Worm (Caenorhabditis elegans) whole organism, young adult: Measurements from ENCODE around the gene bgal-2.

Experiments used
- B0019.2 ChIP-seq: fragments of 200-800 bp; sonication (Bioruptor generic); conservative IDR thresholded peaks from 2 replicates; pipeline ENCODE4 v1.3.6; 2022; ENCODE audit warnings: missing genetic modification reagents, missing genetic modification characterization, missing compliant biosample characterization
- F10E7.11 ChIP-seq: sonication (generic microtip); optimal IDR thresholded peaks from 2 replicates; lab custom pipeline; 2017; ENCODE audit warnings: mild to moderate bottlenecking, missing genetic modification characterization, moderate library complexity, missing compliant biosample characterization
- F57A8.1 ChIP-seq: fragments of 200-800 bp; sonication (Bioruptor generic); optimal IDR thresholded peaks from 2 replicates; lab custom pipeline; 2018; ENCODE audit warnings: mild to moderate bottlenecking, missing genetic modification characterization, moderate library complexity, missing compliant biosample characterization
- K11D2.4 ChIP-seq: fragments of 200-800 bp; sonication (Bioruptor generic); IDR thresholded peaks from 2 replicates; pipeline ENCODE4 v1.3.6; 2022; ENCODE audit warnings: missing genetic modification reagents, missing genetic modification characterization, missing compliant biosample characterization
- Y53G8AR.9 ChIP-seq: fragments of 200-800 bp; sonication (Bioruptor generic); conservative IDR thresholded peaks from 2 replicates; pipeline ENCODE4 v1.3.6; 2022; ENCODE audit warnings: missing genetic modification reagents, missing genetic modification characterization, missing compliant biosample characterization
- Y79H2A.3 ChIP-seq: fragments of 200-800 bp; sonication (Bioruptor generic); conservative IDR thresholded peaks from 2 replicates; pipeline ENCODE4 v1.3.6; 2022; ENCODE audit warnings: missing genetic modification reagents, missing genetic modification characterization, missing compliant biosample characterization
- Y95B8A.8 ChIP-seq: fragments of 200-800 bp; sonication (Bioruptor generic); IDR thresholded peaks from 2 replicates; pipeline ENCODE4 v1.3.6; 2022; ENCODE audit warnings: missing genetic modification reagents, missing genetic modification characterization, missing compliant biosample characterization
- ama-1 ChIP-seq, 3 experiments: fragments of 150-350 bp in 1 of 3; sonication (generic microtip) in 2 of 3; optimal IDR thresholded peaks; 2 replicates each; lab custom pipeline; 2014 to 2018; ENCODE audit warnings: missing biosample characterization in 2 of 3, missing genetic modification characterization in 2 of 3, missing genetic modification reagents in 2 of 3
- attf-5 ChIP-seq: fragments of 200-800 bp; sonication (Bioruptor generic); optimal IDR thresholded peaks from 2 replicates; lab custom pipeline; 2018; ENCODE audit warnings: mild to moderate bottlenecking, missing genetic modification characterization, missing compliant biosample characterization
- cebp-1 ChIP-seq, 2 experiments: fragments of 200-800 bp in 1 of 2; sonication (Bioruptor generic) in 1 of 2; sonication (generic microtip) in 1 of 2; IDR thresholded peaks in 1 of 2; optimal IDR thresholded peaks in 1 of 2; 2 replicates each; pipeline versions ENCODE4 v1.3.6 to Lab custom; 2017 to 2022; ENCODE audit warnings: missing compliant biosample characterization in 2 of 2, missing genetic modification characterization in 2 of 2, mild to moderate bottlenecking in 1 of 2, missing genetic modification reagents in 1 of 2, moderate library complexity in 1 of 2
- cebp-2 ChIP-seq: fragments of 200-800 bp; sonication (Bioruptor generic); IDR thresholded peaks from 2 replicates; pipeline ENCODE4 v1.3.6; 2022; ENCODE audit warnings: missing genetic modification characterization, missing compliant biosample characterization
- ceh-40 ChIP-seq: fragments of 200-800 bp; sonication (Bioruptor generic); IDR thresholded peaks from 2 replicates; pipeline ENCODE4 v1.3.6; 2022; ENCODE audit warnings: missing genetic modification characterization, missing compliant biosample characterization
- chd-7 ChIP-seq: sonication (generic microtip); optimal IDR thresholded peaks from 2 replicates; lab custom pipeline; 2016; ENCODE audit warnings: mild to moderate bottlenecking, missing genetic modification characterization, moderate library complexity, missing compliant biosample characterization
- dpl-1 ChIP-seq: fragments of 150-350 bp; optimal IDR thresholded peaks from 2 replicates; lab custom pipeline; 2014; ENCODE audit warnings: missing biosample characterization, missing genetic modification reagents, missing genetic modification characterization
- egl-44 ChIP-seq: fragments of 200-800 bp; sonication (Bioruptor generic); IDR thresholded peaks from 2 replicates; pipeline ENCODE4 v1.3.6; 2022; ENCODE audit warnings: missing genetic modification reagents, missing genetic modification characterization, missing compliant biosample characterization
- fkh-3 ChIP-seq: sonication (generic microtip); optimal IDR thresholded peaks from 2 replicates; lab custom pipeline; 2016; ENCODE audit warnings: mild to moderate bottlenecking, missing genetic modification characterization, missing compliant biosample characterization
- gei-17 ChIP-seq: fragments of 200-800 bp; sonication (Bioruptor generic); optimal IDR thresholded peaks from 2 replicates; lab custom pipeline; 2018; ENCODE audit warnings: mild to moderate bottlenecking, missing genetic modification characterization, missing compliant biosample characterization
- hlh-26 ChIP-seq: fragments of 200-800 bp; sonication (Bioruptor generic); conservative IDR thresholded peaks from 2 replicates; pipeline ENCODE4 v1.3.6; 2022; ENCODE audit warnings: missing genetic modification reagents, missing genetic modification characterization, missing compliant biosample characterization
- lag-1 ChIP-seq: fragments of 200-800 bp; sonication (Bioruptor generic); IDR thresholded peaks from 2 replicates; pipeline ENCODE4 v1.3.6; 2022; ENCODE audit warnings: missing genetic modification reagents, missing genetic modification characterization, missing compliant biosample characterization
- let-607 ChIP-seq, 2 experiments: fragments of 200-800 bp in 1 of 2; sonication (Bioruptor generic) in 1 of 2; sonication (generic microtip) in 1 of 2; optimal IDR thresholded peaks; 2 replicates each; lab custom pipeline; 2016 to 2018; ENCODE audit warnings: mild to moderate bottlenecking in 2 of 2, missing compliant biosample characterization in 2 of 2, missing genetic modification characterization in 2 of 2, moderate library complexity in 2 of 2, missing genotype in 1 of 2
- lin-35 ChIP-seq, 3 experiments: fragments of 150-350 bp in 2 of 3; sonication (generic microtip) in 1 of 3; optimal IDR thresholded peaks; 2 replicates each; lab custom pipeline; 2014 to 2018; ENCODE audit warnings: missing biosample characterization in 3 of 3, missing genetic modification characterization in 3 of 3, missing genetic modification reagents in 3 of 3
- lin-54 ChIP-seq: fragments of 200-800 bp; sonication (Bioruptor generic); optimal IDR thresholded peaks from 2 replicates; lab custom pipeline; 2018; ENCODE audit warnings: mild to moderate bottlenecking, missing genetic modification characterization, missing compliant biosample characterization
- lir-1 ChIP-seq: fragments of 200-800 bp; sonication (Bioruptor generic); conservative IDR thresholded peaks from 2 replicates; pipeline ENCODE4 v1.3.6; 2022; ENCODE audit warnings: missing genetic modification reagents, missing genetic modification characterization, missing compliant biosample characterization
- madf-10 ChIP-seq: sonication (generic microtip); optimal IDR thresholded peaks from 2 replicates; lab custom pipeline; 2016; ENCODE audit warnings: mild to moderate bottlenecking, missing genetic modification characterization, missing compliant biosample characterization
- madf-3 ChIP-seq: fragments of 200-800 bp; sonication (Bioruptor generic); IDR thresholded peaks from 2 replicates; pipeline ENCODE4 v1.3.6; 2022; ENCODE audit warnings: missing genetic modification reagents, missing genetic modification characterization, missing compliant biosample characterization
- mcd-1 ChIP-seq: fragments of 200-800 bp; sonication (Bioruptor generic); IDR thresholded peaks from 2 replicates; pipeline ENCODE4 v1.3.6; 2022; ENCODE audit warnings: missing genetic modification reagents, missing genetic modification characterization, missing compliant biosample characterization
- mes-4 ChIP-seq: sonication (generic microtip); optimal IDR thresholded peaks from 2 replicates; lab custom pipeline; 2016; ENCODE audit warnings: missing genotype, missing genetic modification characterization, missing compliant biosample characterization
- nfya-1 ChIP-seq: sonication (generic microtip); optimal IDR thresholded peaks from 2 replicates; lab custom pipeline; 2017; ENCODE audit warnings: antibody characterized with exemption, missing compliant biosample characterization, missing genetic modification characterization, borderline replicate concordance; ENCODE audit not compliant: insufficient read depth
- nfyb-1 ChIP-seq: fragments of 200-800 bp; sonication (Bioruptor generic); IDR thresholded peaks from 2 replicates; pipeline ENCODE4 v1.3.6; 2022; ENCODE audit warnings: missing genetic modification reagents, missing genetic modification characterization, missing compliant biosample characterization
- nhr-80 ChIP-seq: sonication (generic microtip); optimal IDR thresholded peaks from 2 replicates; lab custom pipeline; 2016; ENCODE audit warnings: missing genetic modification characterization, missing compliant biosample characterization
- nhr-90 ChIP-seq: sonication (generic microtip); optimal IDR thresholded peaks from 2 replicates; lab custom pipeline; 2016; ENCODE audit warnings: missing genotype, mild to moderate bottlenecking, missing genetic modification characterization, missing compliant biosample characterization
- rcor-1 ChIP-seq: fragments of 200-800 bp; sonication (Bioruptor generic); IDR thresholded peaks from 2 replicates; pipeline ENCODE4 v1.3.6; 2022; ENCODE audit warnings: missing genetic modification reagents, missing genetic modification characterization, missing compliant biosample characterization
- rec-8 ChIP-seq, 2 experiments: sonication (generic microtip); optimal IDR thresholded peaks; 2 replicates each; lab custom pipeline; 2016; ENCODE audit warnings: mild to moderate bottlenecking in 2 of 2, missing genetic modification characterization in 2 of 2, missing genetic modification reagents in 2 of 2, missing genotype in 2 of 2, missing biosample characterization in 1 of 2, missing compliant biosample characterization in 1 of 2, moderate library complexity in 1 of 2
- sea-2 ChIP-seq: fragments of 200-800 bp; sonication (Bioruptor generic); IDR thresholded peaks from 2 replicates; pipeline ENCODE4 v1.3.6; 2022; ENCODE audit warnings: missing genetic modification characterization, missing compliant biosample characterization
- snpc-4 ChIP-seq, 5 experiments: fragments of 150-350 bp in 1 of 5; sonication (generic microtip) in 4 of 5; optimal IDR thresholded peaks; 2 replicates each; lab custom pipeline; 2014 to 2018; ENCODE audit warnings: missing genetic modification characterization in 5 of 5, missing biosample characterization in 3 of 5, antibody characterized with exemption in 2 of 5, mild to moderate bottlenecking in 2 of 5, missing compliant biosample characterization in 2 of 5, missing genotype in 2 of 5, moderate library complexity in 2 of 5, missing genetic modification reagents in 1 of 5
- somi-1 ChIP-seq: fragments of 200-800 bp; sonication (Bioruptor generic); optimal IDR thresholded peaks from 2 replicates; lab custom pipeline; 2018; ENCODE audit warnings: mild to moderate bottlenecking, missing genetic modification characterization, missing compliant biosample characterization
- sptf-2 ChIP-seq: fragments of 200-800 bp; sonication (Bioruptor generic); optimal IDR thresholded peaks from 2 replicates; lab custom pipeline; 2018; ENCODE audit warnings: mild to moderate bottlenecking, missing genetic modification characterization, missing compliant biosample characterization
- tbx-9 ChIP-seq: sonication (generic microtip); optimal IDR thresholded peaks from 2 replicates; lab custom pipeline; 2016; ENCODE audit warnings: borderline replicate concordance, missing genetic modification characterization, inconsistent platforms, missing compliant biosample characterization
- tlf-1 ChIP-seq: fragments of 200-800 bp; sonication (Bioruptor generic); optimal IDR thresholded peaks from 2 replicates; lab custom pipeline; 2018; ENCODE audit warnings: mild to moderate bottlenecking, missing genetic modification characterization, missing compliant biosample characterization
- xnd-1 ChIP-seq: sonication (generic microtip); optimal IDR thresholded peaks from 2 replicates; lab custom pipeline; 2016; ENCODE audit warnings: missing genotype, missing genetic modification reagents, missing genetic modification characterization, missing compliant biosample characterization
- zfh-2 ChIP-seq: fragments of 200-800 bp; sonication (Bioruptor generic); conservative IDR thresholded peaks from 2 replicates; pipeline ENCODE4 v1.3.6; 2022; ENCODE audit warnings: missing genetic modification reagents, missing genetic modification characterization, missing compliant biosample characterization
- ztf-18 ChIP-seq: sonication (generic microtip); optimal IDR thresholded peaks from 2 replicates; lab custom pipeline; 2016; ENCODE audit warnings: missing genotype, mild to moderate bottlenecking, missing genetic modification characterization, missing compliant biosample characterization
- ztf-28 ChIP-seq: fragments of 200-800 bp; sonication (Bioruptor generic); IDR thresholded peaks from 2 replicates; pipeline ENCODE4 v1.3.6; 2022; ENCODE audit warnings: missing genetic modification reagents, missing genetic modification characterization, missing compliant biosample characterization
- ztf-3 ChIP-seq: fragments of 200-800 bp; sonication (Bioruptor generic); optimal IDR thresholded peaks from 2 replicates; lab custom pipeline; 2018; ENCODE audit warnings: mild to moderate bottlenecking, missing genetic modification characterization, missing compliant biosample characterization

bgal-2 gene

DNA sequence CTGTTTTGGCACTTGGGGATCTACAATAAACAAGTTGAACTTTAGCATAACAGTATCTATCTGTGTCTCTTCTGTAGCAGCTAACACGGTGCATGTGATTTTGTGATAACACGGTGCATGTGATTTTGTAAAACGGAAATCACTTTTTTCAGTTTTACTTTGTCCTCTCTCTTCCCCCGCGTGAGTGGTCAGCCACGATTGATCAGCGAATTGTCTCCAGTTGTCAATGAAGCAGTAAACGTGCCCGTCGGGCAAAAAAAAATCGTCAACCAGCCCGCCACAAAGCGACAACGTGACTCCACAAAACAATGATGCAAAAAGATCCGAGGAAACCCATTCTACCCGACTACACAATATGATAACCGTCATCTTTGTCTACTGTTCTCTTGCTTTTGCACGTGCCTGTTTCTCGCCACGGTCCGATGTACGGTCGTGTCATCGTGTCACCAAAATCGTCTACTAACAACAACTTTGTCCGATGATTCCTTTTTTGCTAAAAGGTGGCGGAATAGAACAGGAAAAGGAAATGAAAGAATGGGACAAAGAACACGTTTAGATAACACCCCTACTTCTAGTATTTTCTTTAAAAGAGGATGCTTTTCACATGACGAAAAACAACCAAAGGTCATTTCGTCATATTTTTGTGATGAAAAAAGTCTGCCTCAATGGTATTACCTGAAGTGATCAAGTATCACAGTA is 34.9 kb upstream of the bgal-2 start:
- TF ChIP-seq nfya-1 (tag; lab: Kevin White, UChicago) (no peak), nhr-90 (peak; percentile 73), ztf-28 (GFP tag; lab: Robert Waterston, UW) (no peak), ztf-3 (GFP tag; lab: Kevin White, UChicago) (no peak), mcd-1 (GFP tag; lab: Robert Waterston, UW) (peak; percentile 40; the same call in 1 of the 2 replicates), Y53G8AR.9 (GFP tag; lab: Robert Waterston, UW) (peak; percentile 84), ama-1 (optimal IDR thresholded peaks at IDR 0.05; lab: Kevin White, UChicago) (peak; percentile 32), ama-1 (GFP tag; optimal IDR thresholded peaks at IDR 0.05; lab: Kevin White, UChicago) (no peak), lin-54 (GFP tag; lab: Kevin White, UChicago) (peak; percentile 30), nhr-80 (tag; lab: Kevin White, UChicago) (peak; percentile 84), mes-4 (no peak), nfyb-1 (GFP tag; lab: Robert Waterston, UW) (peak; percentile 88), Y79H2A.3 (GFP tag; lab: Robert Waterston, UW) (0 out of 2 replicates have a peak, but pooled peaks have one; percentile 46), K11D2.4 (GFP tag; lab: Robert Waterston, UW) (peak; percentile 86), ceh-40 (GFP tag; lab: Robert Waterston, UW) (no peak), ztf-18 (tag; lab: Kevin White, UChicago) (no peak), egl-44 (GFP tag; lab: Robert Waterston, UW) (peak; percentile 86), F10E7.11 (tag; lab: Kevin White, UChicago) (no peak), attf-5 (GFP tag; lab: Kevin White, UChicago) (peak; percentile 2), cebp-2 (GFP tag; lab: Robert Waterston, UW) (no peak), chd-7 (tag; lab: Kevin White, UChicago) (peak; percentile 90), xnd-1 (tag; lab: Kevin White, UChicago) (no peak), lin-35 (GFP tag; optimal IDR thresholded peaks at IDR 0.05; lab: Kevin White, UChicago) (peak in 1 of 3 experiments; percentile 41), lag-1 (no peak), tlf-1 (peak; percentile 78), rec-8 (tag; optimal IDR thresholded peaks at IDR 0.05; lab: Kevin White, UChicago) (no peak), sptf-2 (no peak), let-607 (tag; optimal IDR thresholded peaks at IDR 0.05; lab: Kevin White, UChicago) (peak; percentile 13 to 82), B0019.2 (no peak), fkh-3 (tag; lab: Kevin White, UChicago) (no peak), sea-2 (GFP tag; lab: Robert Waterston, UW) (peak; percentile 62; the same call in 1 of the 2 replicates), madf-10 (tag; lab: Kevin White, UChicago) (peak; percentile 40), F57A8.1 (GFP tag; lab: Kevin White, UChicago) (no peak), snpc-4 (GFP tag; optimal IDR thresholded peaks at IDR 0.05; lab: Kevin White, UChicago) (no peak), snpc-4 (tag; optimal IDR thresholded peaks at IDR 0.05; lab: Kevin White, UChicago) (peak in 2 of 4 experiments; percentile 1 to 31), madf-3 (GFP tag; lab: Robert Waterston, UW) (no peak), somi-1 (GFP tag; lab: Kevin White, UChicago) (peak; percentile 93), rcor-1 (GFP tag; lab: Robert Waterston, UW) (0 out of 2 replicates have a peak, but pooled peaks have one; percentile 18), tbx-9 (tag; lab: Kevin White, UChicago) (no peak), gei-17 (GFP tag; lab: Kevin White, UChicago) (peak; percentile 25), zfh-2 (GFP tag; lab: Robert Waterston, UW) (peak; percentile 64), Y95B8A.8 (0 out of 2 replicates have a peak, but pooled peaks have one; percentile 47), cebp-1 (GFP tag; IDR thresholded peaks at IDR 0.05; lab: Robert Waterston, UW) (0 out of 2 replicates have a peak, but pooled peaks have one; percentile 16), cebp-1 (tag; optimal IDR thresholded peaks at IDR 0.05; lab: Kevin White, UChicago) (peak; percentile 73), dpl-1 (GFP tag; lab: Kevin White, UChicago) (no peak), lir-1 (GFP tag; lab: Robert Waterston, UW) (peak; percentile 74), hlh-26 (GFP tag; lab: Robert Waterston, UW) (no peak)
